Fruit fly (Drosophila melanogaster) whole organism, embryonic: Measurements from ENCODE around the gene Ripalpha.

ENCODE experiments used
- Asciz ChIP-seq: fragments of 200-800 bp; sonication (Bioruptor generic); optimal IDR thresholded peaks from 2 replicates; lab custom pipeline; 2017; ENCODE audit warnings: missing biosample characterization, mild to moderate bottlenecking, missing genetic modification characterization, missing genetic modification reagents
- Awh ChIP-seq: fragments of 200-800 bp; sonication (Bioruptor generic); IDR thresholded peaks from 2 replicates; pipeline ENCODE4, ENCODE4 v1.3.6; 2022; ENCODE audit warnings: missing biosample characterization, missing genetic modification characterization
- B-H2 ChIP-seq: fragments of 200-800 bp; sonication (Bioruptor generic); optimal IDR thresholded peaks from 2 replicates; lab custom pipeline; 2018; ENCODE audit warnings: missing biosample characterization, mild to moderate bottlenecking, missing genetic modification characterization
- CG12219 ChIP-seq: fragments of 200-800 bp; sonication (Bioruptor generic); optimal IDR thresholded peaks from 3 replicates; lab custom pipeline; 2018; ENCODE audit warnings: missing biosample characterization, mild to moderate bottlenecking, missing genetic modification characterization
- CG12391 ChIP-seq: fragments of 200-800 bp; sonication (Bioruptor generic); optimal IDR thresholded peaks from 3 replicates; lab custom pipeline; 2018; ENCODE audit warnings: missing biosample characterization, mild to moderate bottlenecking, missing genetic modification characterization, moderate library complexity
- CG13296 ChIP-seq: fragments of 200-800 bp; sonication (Bioruptor generic); optimal IDR thresholded peaks from 3 replicates; lab custom pipeline; 2018; ENCODE audit warnings: missing biosample characterization, mild to moderate bottlenecking, missing genetic modification characterization
- CG1529 ChIP-seq: fragments of 200-800 bp; sonication (Bioruptor generic); optimal IDR thresholded peaks from 3 replicates; lab custom pipeline; 2018; ENCODE audit warnings: missing biosample characterization, missing genetic modification characterization
- CG16815 ChIP-seq: fragments of 200-800 bp; sonication (Bioruptor generic); optimal IDR thresholded peaks from 3 replicates; lab custom pipeline; 2017; ENCODE audit warnings: missing biosample characterization, mild to moderate bottlenecking, missing genetic modification characterization
- CG17359 ChIP-seq: fragments of 200-800 bp; sonication (Bioruptor generic); optimal IDR thresholded peaks from 3 replicates; lab custom pipeline; 2018; ENCODE audit warnings: missing biosample characterization, mild to moderate bottlenecking, missing genetic modification characterization, moderate library complexity
- CG17361 ChIP-seq: fragments of 200-800 bp; sonication (Bioruptor generic); IDR thresholded peaks from 3 replicates; pipeline ENCODE4 v1.3.6; 2022; ENCODE audit warnings: missing biosample characterization, missing genetic modification characterization
- CG1792 ChIP-seq: fragments of 200-800 bp; sonication (Bioruptor generic); optimal IDR thresholded peaks from 2 replicates; lab custom pipeline; 2016; ENCODE audit warnings: missing biosample characterization, missing genetic modification characterization
- CG2712 ChIP-seq: fragments of 200-800 bp; optimal IDR thresholded peaks from 3 replicates; lab custom pipeline; 2019; ENCODE audit warnings: missing biosample characterization, mild to moderate bottlenecking, missing genetic modification characterization, moderate library complexity
- CG31441 ChIP-seq: fragments of 200-800 bp; sonication (Bioruptor generic); IDR thresholded peaks from 2 replicates; pipeline ENCODE4 v1.3.6; 2022; ENCODE audit warnings: missing biosample characterization, missing genetic modification characterization
- CG3163 ChIP-seq: fragments of 200-800 bp; sonication (Bioruptor generic); optimal IDR thresholded peaks from 3 replicates; lab custom pipeline; 2016; ENCODE audit warnings: missing biosample characterization, missing genetic modification characterization
- CG3281 ChIP-seq: fragments of 200-800 bp; sonication (Bioruptor generic); optimal IDR thresholded peaks from 3 replicates; lab custom pipeline; 2017; ENCODE audit warnings: missing biosample characterization, mild to moderate bottlenecking, missing genetic modification characterization
- CG4328 ChIP-seq: fragments of 200-800 bp; sonication (Bioruptor generic); optimal IDR thresholded peaks from 3 replicates; lab custom pipeline; 2017; ENCODE audit warnings: missing biosample characterization, missing genetic modification reagents, missing genetic modification characterization
- CG4404 ChIP-seq: fragments of 200-800 bp; sonication (Bioruptor generic); IDR thresholded peaks from 2 replicates; pipeline ENCODE4 v1.3.6; 2022; ENCODE audit warnings: missing biosample characterization, missing genetic modification characterization
- CG4730 ChIP-seq: fragments of 200-800 bp; sonication (Bioruptor generic); IDR thresholded peaks from 2 replicates; pipeline ENCODE4 v1.3.6; 2022; ENCODE audit warnings: missing biosample characterization, missing genetic modification characterization
- CG6683 ChIP-seq: fragments of 200-800 bp; sonication (Bioruptor generic); optimal IDR thresholded peaks from 2 replicates; lab custom pipeline; 2017; ENCODE audit warnings: missing biosample characterization, mild to moderate bottlenecking, missing genetic modification characterization, missing genetic modification reagents
- CG6765 ChIP-seq: fragments of 200-800 bp; sonication (Bioruptor generic); optimal IDR thresholded peaks from 3 replicates; lab custom pipeline; 2017; ENCODE audit warnings: missing biosample characterization, mild to moderate bottlenecking, missing genetic modification characterization
- CG7839 ChIP-seq: fragments of 200-800 bp; sonication (Bioruptor generic); optimal IDR thresholded peaks from 3 replicates; lab custom pipeline; 2018; ENCODE audit warnings: missing biosample characterization, mild to moderate bottlenecking, missing genetic modification characterization, moderate library complexity
- CG9817 ChIP-seq: fragments of 200-800 bp; sonication (Bioruptor generic); optimal IDR thresholded peaks from 2 replicates; lab custom pipeline; 2018; ENCODE audit warnings: missing biosample characterization, mild to moderate bottlenecking, missing genetic modification characterization, moderate library complexity
- CoRest ChIP-seq: fragments of 200-800 bp; sonication (Bioruptor generic); optimal IDR thresholded peaks from 3 replicates; lab custom pipeline; 2018; ENCODE audit warnings: missing biosample characterization, mild to moderate bottlenecking, missing genetic modification characterization, moderate library complexity
- Dfd ChIP-seq, 2 experiments: fragments of >200 bp; optimal IDR thresholded peaks; 2 replicates each; lab custom pipeline; 2017; ENCODE audit warnings: missing biosample characterization in 2 of 2, missing genetic modification characterization in 2 of 2
- ERR ChIP-seq: fragments of 200-800 bp; sonication (Bioruptor generic); optimal IDR thresholded peaks from 2 replicates; lab custom pipeline; 2016; ENCODE audit warnings: missing biosample characterization, missing genetic modification characterization
- H15 ChIP-seq: fragments of 200-800 bp; sonication (Bioruptor generic); IDR thresholded peaks from 3 replicates; pipeline ENCODE4 v1.3.6; 2022; ENCODE audit warnings: missing biosample characterization, missing genetic modification characterization
- HmgZ ChIP-seq: fragments of 200-800 bp; sonication (Bioruptor generic); optimal IDR thresholded peaks from 2 replicates; lab custom pipeline; 2018; ENCODE audit warnings: missing biosample characterization, mild to moderate bottlenecking, missing genetic modification characterization
- Max ChIP-seq: fragments of 200-800 bp; sonication (Bioruptor generic); optimal IDR thresholded peaks from 2 replicates; lab custom pipeline; 2016; ENCODE audit warnings: missing biosample characterization, mild to moderate bottlenecking, missing genetic modification characterization
- Neu2 ChIP-seq: fragments of 200-800 bp; sonication (Bioruptor generic); optimal IDR thresholded peaks from 3 replicates; lab custom pipeline; 2016; ENCODE audit warnings: missing biosample characterization, missing genetic modification characterization, borderline replicate concordance
- Nf-YB ChIP-seq: fragments of 200-800 bp; sonication (Bioruptor generic); optimal IDR thresholded peaks from 3 replicates; lab custom pipeline; 2019; ENCODE audit warnings: missing biosample characterization, mild to moderate bottlenecking, missing genetic modification characterization, moderate library complexity
- Scr ChIP-seq: fragments of 200-800 bp; sonication (Bioruptor generic); IDR thresholded peaks from 2 replicates; pipeline ENCODE4 v1.3.6; 2022; ENCODE audit warnings: missing biosample characterization, missing genetic modification characterization; ENCODE audit not compliant: partially characterized antibody
- Sox100B ChIP-seq: fragments of 200-800 bp; sonication (Bioruptor generic); optimal IDR thresholded peaks from 3 replicates; lab custom pipeline; 2018; ENCODE audit warnings: missing biosample characterization, mild to moderate bottlenecking, missing genetic modification characterization
- Spps ChIP-seq: fragments of 200-800 bp; sonication (Bioruptor generic); optimal IDR thresholded peaks from 2 replicates; lab custom pipeline; 2018; ENCODE audit warnings: missing biosample characterization, mild to moderate bottlenecking, missing genetic modification characterization
- Sry-β ChIP-seq: fragments of 200-800 bp; sonication (Bioruptor generic); optimal IDR thresholded peaks from 2 replicates; lab custom pipeline; 2018; ENCODE audit warnings: missing biosample characterization, mild to moderate bottlenecking, missing genetic modification characterization, moderate library complexity
- chif ChIP-seq, 2 experiments: fragments of 200-800 bp; sonication (Bioruptor generic); optimal IDR thresholded peaks; 3 replicates each; lab custom pipeline; 2016; ENCODE audit warnings: missing biosample characterization in 2 of 2, missing genetic modification characterization in 2 of 2
- dati ChIP-seq: fragments of 200-800 bp; sonication (Bioruptor generic); IDR thresholded peaks from 2 replicates; pipeline ENCODE4 v1.3.6; 2022; ENCODE audit warnings: missing biosample characterization, missing genetic modification characterization
- dm ChIP-seq: fragments of 200-800 bp; sonication (Bioruptor generic); optimal IDR thresholded peaks from 3 replicates; lab custom pipeline; 2016; ENCODE audit warnings: missing biosample characterization, missing genetic modification characterization
- eve ChIP-seq, 2 experiments: fragments of >200 bp; optimal IDR thresholded peaks; 2 replicates each; lab custom pipeline; 2017; ENCODE audit warnings: missing biosample characterization in 2 of 2, missing genetic modification characterization in 2 of 2
- grn ChIP-seq: fragments of 200-800 bp; sonication (Bioruptor generic); optimal IDR thresholded peaks from 3 replicates; lab custom pipeline; 2017; ENCODE audit warnings: missing biosample characterization, missing genetic modification characterization
- inv ChIP-seq: fragments of 200-800 bp; sonication (Bioruptor generic); IDR thresholded peaks from 2 replicates; pipeline ENCODE4 v1.3.6; 2022; ENCODE audit warnings: missing biosample characterization, missing genetic modification characterization; ENCODE audit not compliant: partially characterized antibody
- lov ChIP-seq, 2 experiments: fragments of 200-800 bp in 1 of 2; fragments of >200 bp in 1 of 2; sonication (Bioruptor generic) in 1 of 2; IDR thresholded peaks in 1 of 2; optimal IDR thresholded peaks in 1 of 2; 2 replicates in 1 of 2; 3 replicates in 1 of 2; pipeline versions ENCODE4 v1.3.6 to Lab custom; 2017 to 2022; ENCODE audit warnings: missing biosample characterization in 1 of 2, missing genetic modification characterization in 1 of 2
- phol ChIP-seq: fragments of 200-800 bp; sonication (Bioruptor generic); optimal IDR thresholded peaks from 3 replicates; lab custom pipeline; 2018; ENCODE audit warnings: missing biosample characterization, mild to moderate bottlenecking, missing genetic modification characterization, moderate library complexity
- pnt ChIP-seq: fragments of 200-800 bp; sonication (Bioruptor generic); optimal IDR thresholded peaks from 3 replicates; lab custom pipeline; 2016; ENCODE audit warnings: missing biosample characterization, missing genetic modification characterization
- ranshi ChIP-seq: fragments of 200-800 bp; sonication (Bioruptor generic); IDR thresholded peaks from 2 replicates; pipeline ENCODE4 v1.3.6; 2022; ENCODE audit warnings: missing biosample characterization, missing genetic modification characterization
- sens ChIP-seq: fragments of 200-800 bp; sonication (Bioruptor generic); peaks from one replicate; lab custom pipeline; 2016; ENCODE audit warnings: missing biosample characterization, missing genetic modification characterization
- slp2 ChIP-seq: fragments of 200-800 bp; sonication (Bioruptor generic); optimal IDR thresholded peaks from 2 replicates; lab custom pipeline; 2016; ENCODE audit warnings: missing biosample characterization, missing genetic modification characterization
- sob ChIP-seq: fragments of 200-800 bp; sonication (Bioruptor generic); IDR thresholded peaks from 2 replicates; pipeline ENCODE4 v1.3.6; 2022; ENCODE audit warnings: missing biosample characterization, missing genetic modification characterization
- sr ChIP-seq: fragments of 200-800 bp; sonication (Bioruptor generic); IDR thresholded peaks from 3 replicates; pipeline ENCODE4 v1.3.6; 2022; ENCODE audit warnings: missing biosample characterization, missing genetic modification characterization
- tio ChIP-seq: fragments of 200-800 bp; sonication (Bioruptor generic); optimal IDR thresholded peaks from 2 replicates; lab custom pipeline; 2017; ENCODE audit warnings: missing biosample characterization, missing genetic modification characterization, inconsistent platforms
- tll ChIP-seq, 2 experiments: fragments of 200-800 bp in 1 of 2; fragments of >200 bp in 1 of 2; sonication (Bioruptor generic) in 1 of 2; optimal IDR thresholded peaks; 2 replicates each; lab custom pipeline; 2017 to 2019; ENCODE audit warnings: missing biosample characterization in 2 of 2, missing genetic modification characterization in 2 of 2, mild to moderate bottlenecking in 1 of 2, moderate library complexity in 1 of 2

The Ripalpha gene

dm6 chr2L:10249655-10250202, 49.0 kb upstream of the Ripalpha start (continued):
- TF ChIP-seq CG3163 (GFP tag; lab: Kevin White, UChicago) (peak; percentile 11), CG4404 (GFP tag; lab: Robert Waterston, UW) (no peak), Sry-β (GFP tag; lab: Kevin White, UChicago) (no peak), Dfd (GFP tag; optimal IDR thresholded peaks at IDR 0.05; lab: Kevin White, UChicago) (no peak), CoRest (tag; lab: Kevin White, UChicago) (no peak), dm (GFP tag; lab: Kevin White, UChicago) (no peak), Spps (tag; lab: Kevin White, UChicago) (peak; percentile 2), CG16815 (GFP tag; lab: Kevin White, UChicago) (no peak), Awh (GFP tag; lab: Robert Waterston, UW) (no peak; the same call in 1 of the 2 replicates), sr (no peak), CG12391 (tag; lab: Kevin White, UChicago) (no peak), Scr (GFP tag; lab: Robert Waterston, UW) (0 out of 2 replicates have a peak, but pooled peaks have one; percentile 17), pnt (GFP tag; lab: Kevin White, UChicago) (no peak), sens (GFP tag; lab: Kevin White, UChicago) (peak; percentile 86), CG17359 (peak; percentile 34), CG6683 (GFP tag; lab: Kevin White, UChicago) (peak; percentile 19), phol (tag; lab: Kevin White, UChicago) (no peak), CG6765 (GFP tag; lab: Kevin White, UChicago) (no peak), slp2 (GFP tag; lab: Kevin White, UChicago) (no peak), tio (GFP tag; lab: Kevin White, UChicago) (no peak), eve (GFP tag; optimal IDR thresholded peaks at IDR 0.05; lab: Kevin White, UChicago) (peak in 1 of 2 experiments; percentile 91), CG9817 (tag; lab: Kevin White, UChicago) (no peak), Max (GFP tag; lab: Kevin White, UChicago) (no peak), Sox100B (GFP tag; lab: Kevin White, UChicago) (peak; percentile 75), Asciz (GFP tag; lab: Kevin White, UChicago) (peak; percentile 1), CG31441 (no peak), CG3281 (peak; percentile 45), CG4730 (GFP tag; lab: Robert Waterston, UW) (no peak), ranshi (GFP tag; lab: Robert Waterston, UW) (no peak; the same call in 1 of the 2 replicates), dati (no peak), CG17361 (GFP tag; lab: Robert Waterston, UW) (no peak), CG13296 (GFP tag; lab: Kevin White, UChicago) (peak; percentile 80), Neu2 (peak; percentile 35), Nf-YB (GFP tag; lab: Kevin White, UChicago) (no peak), B-H2 (GFP tag; lab: Kevin White, UChicago) (peak; percentile 31), ERR (GFP tag; lab: Kevin White, UChicago) (no peak), tll (GFP tag; optimal IDR thresholded peaks at IDR 0.05; lab: Kevin White, UChicago) (no peak), lov (optimal IDR thresholded peaks at IDR 0.05; lab: Kevin White, UChicago) (no peak), lov (GFP tag; IDR thresholded peaks at IDR 0.05; lab: Robert Waterston, UW) (no peak), CG2712 (tag; lab: Kevin White, UChicago) (peak; percentile 9), CG1792 (GFP tag; lab: Kevin White, UChicago) (no peak), CG12219 (GFP tag; lab: Kevin White, UChicago) (peak; percentile 20), H15 (GFP tag; lab: Robert Waterston, UW) (no peak), sob (GFP tag; lab: Robert Waterston, UW) (no peak; the same call in 1 of the 2 replicates), grn (peak; percentile 20), HmgZ (tag; lab: Kevin White, UChicago) (peak; percentile 0), chif (GFP tag; optimal IDR thresholded peaks at IDR 0.05; lab: Kevin White, UChicago) (no peak), inv (no peak), CG1529 (GFP tag; lab: Kevin White, UChicago) (peak; percentile 40), CG4328 (GFP tag; lab: Kevin White, UChicago) (peak; percentile 68), CG7839 (tag; lab: Kevin White, UChicago) (no peak)
